Fruit fly (Drosophila melanogaster) whole organism, embryonic: ENCODE results near the gene CG4577.

Source experiments
- BtbVII ChIP-seq: fragments of 200-800 bp; sonication (Bioruptor generic); optimal IDR thresholded peaks from 3 replicates; lab custom pipeline; 2017; ENCODE audit warnings: missing biosample characterization, mild to moderate bottlenecking, missing genetic modification characterization
- CG10959 ChIP-seq: fragments of 200-800 bp; sonication (Bioruptor generic); IDR thresholded peaks from 2 replicates; pipeline ENCODE4 v1.3.6; 2022; ENCODE audit warnings: missing biosample characterization, missing genetic modification characterization
- CG11093 ChIP-seq: fragments of 200-800 bp; sonication (Bioruptor generic); IDR thresholded peaks from 3 replicates; pipeline ENCODE4 v1.3.6; 2022; ENCODE audit warnings: missing biosample characterization, missing genetic modification characterization
- CG11560 ChIP-seq: fragments of 200-800 bp; sonication (Bioruptor generic); IDR thresholded peaks from 3 replicates; pipeline ENCODE4 v1.3.6; 2022; ENCODE audit warnings: missing biosample characterization, missing genetic modification characterization
- CG11695 ChIP-seq: fragments of 200-800 bp; sonication (Bioruptor generic); IDR thresholded peaks from 3 replicates; pipeline ENCODE4 v1.3.6; 2022; ENCODE audit warnings: missing biosample characterization, missing genetic modification characterization
- CG12071 ChIP-seq: fragments of 200-800 bp; sonication (Bioruptor generic); optimal IDR thresholded peaks from 3 replicates; lab custom pipeline; 2018; ENCODE audit warnings: missing biosample characterization, mild to moderate bottlenecking, missing genetic modification characterization
- CG12155 ChIP-seq: fragments of 200-800 bp; sonication (Bioruptor generic); optimal IDR thresholded peaks from 3 replicates; lab custom pipeline; 2016; ENCODE audit warnings: missing biosample characterization, missing genetic modification characterization
- CG15269 ChIP-seq: fragments of 200-800 bp; sonication (Bioruptor generic); optimal IDR thresholded peaks from 2 replicates; lab custom pipeline; 2018; ENCODE audit warnings: missing biosample characterization, mild to moderate bottlenecking, missing genetic modification characterization, moderate library complexity
- CG15479 ChIP-seq: fragments of 200-800 bp; sonication (Bioruptor generic); optimal IDR thresholded peaks from 3 replicates; lab custom pipeline; 2019; ENCODE audit warnings: missing biosample characterization, mild to moderate bottlenecking, missing genetic modification characterization, moderate library complexity
- CG18619 ChIP-seq: fragments of 200-800 bp; sonication (Bioruptor generic); optimal IDR thresholded peaks from 3 replicates; lab custom pipeline; 2017; ENCODE audit warnings: missing biosample characterization, mild to moderate bottlenecking, missing genetic modification characterization
- CG18764 ChIP-seq: fragments of 200-800 bp; sonication (Bioruptor generic); optimal IDR thresholded peaks from 3 replicates; lab custom pipeline; 2016; ENCODE audit warnings: missing biosample characterization, missing genetic modification characterization
- CG3407 ChIP-seq: fragments of 200-800 bp; sonication (Bioruptor generic); optimal IDR thresholded peaks from 2 replicates; lab custom pipeline; 2018; ENCODE audit warnings: missing biosample characterization, mild to moderate bottlenecking, missing genetic modification characterization
- CG34376 ChIP-seq: fragments of 200-800 bp; sonication (Bioruptor generic); optimal IDR thresholded peaks from 2 replicates; lab custom pipeline; 2018; ENCODE audit warnings: missing biosample characterization, mild to moderate bottlenecking, missing genetic modification characterization
- CG3995 ChIP-seq: fragments of 200-800 bp; sonication (Bioruptor generic); optimal IDR thresholded peaks from 3 replicates; lab custom pipeline; 2016; ENCODE audit warnings: missing biosample characterization, missing genetic modification characterization
- CG43689 ChIP-seq: fragments of 200-800 bp; sonication (Bioruptor generic); IDR thresholded peaks from 2 replicates; pipeline ENCODE4 v1.3.6; 2022; ENCODE audit warnings: missing biosample characterization, missing genetic modification characterization
- CG4730 ChIP-seq: fragments of 200-800 bp; sonication (Bioruptor generic); IDR thresholded peaks from 2 replicates; pipeline ENCODE4 v1.3.6; 2022; ENCODE audit warnings: missing biosample characterization, missing genetic modification characterization
- CG8089 ChIP-seq: fragments of 200-800 bp; sonication (Bioruptor generic); optimal IDR thresholded peaks from 3 replicates; lab custom pipeline; 2016; ENCODE audit warnings: missing biosample characterization, missing genetic modification characterization
- CG8765 ChIP-seq: fragments of 200-800 bp; sonication (Bioruptor generic); IDR thresholded peaks from 2 replicates; pipeline ENCODE4 v1.3.6; 2022; ENCODE audit warnings: missing biosample characterization, missing genetic modification characterization
- CG9876 ChIP-seq: fragments of 200-800 bp; sonication (Bioruptor generic); optimal IDR thresholded peaks from 2 replicates; lab custom pipeline; 2016; ENCODE audit warnings: missing biosample characterization, missing genetic modification characterization
- CoRest ChIP-seq: fragments of 200-800 bp; sonication (Bioruptor generic); optimal IDR thresholded peaks from 3 replicates; lab custom pipeline; 2018; ENCODE audit warnings: missing biosample characterization, mild to moderate bottlenecking, missing genetic modification characterization, moderate library complexity
- H2.0 ChIP-seq: fragments of 200-800 bp; sonication (Bioruptor generic); IDR thresholded peaks from 2 replicates; pipeline ENCODE4 v1.3.6; 2022; ENCODE audit warnings: missing biosample characterization, missing genetic modification characterization
- Hr51 ChIP-seq, 2 experiments: fragments of 200-800 bp; sonication (Bioruptor generic); optimal IDR thresholded peaks; 2 replicates in 1 of 2; 3 replicates in 1 of 2; lab custom pipeline; 2016 to 2018; ENCODE audit warnings: missing biosample characterization in 2 of 2, missing genetic modification characterization in 2 of 2, mild to moderate bottlenecking in 1 of 2, moderate library complexity in 1 of 2
- Hr78 ChIP-seq, 2 experiments: fragments of 200-800 bp in 1 of 2; fragments of >200 bp in 1 of 2; sonication (Bioruptor generic) in 1 of 2; optimal IDR thresholded peaks; 2 replicates each; lab custom pipeline; 2017 to 2019; ENCODE audit warnings: missing biosample characterization in 2 of 2, missing genetic modification characterization in 2 of 2, mild to moderate bottlenecking in 1 of 2, moderate library complexity in 1 of 2
- MESR4 ChIP-seq: fragments of 200-800 bp; sonication (Bioruptor generic); optimal IDR thresholded peaks from 2 replicates; lab custom pipeline; 2018; ENCODE audit warnings: missing biosample characterization, mild to moderate bottlenecking, missing genetic modification characterization, moderate library complexity
- Mad ChIP-seq: fragments of 200-800 bp; sonication (Bioruptor generic); optimal IDR thresholded peaks from 2 replicates; lab custom pipeline; 2016; ENCODE audit warnings: missing biosample characterization, missing genetic modification characterization
- PHDP ChIP-seq: fragments of 200-800 bp; sonication (Bioruptor generic); optimal IDR thresholded peaks from 3 replicates; lab custom pipeline; 2018; ENCODE audit warnings: missing biosample characterization, mild to moderate bottlenecking, missing genetic modification characterization, moderate library complexity
- Pdp1 ChIP-seq, 2 experiments: fragments of 200-800 bp; sonication (Bioruptor generic); optimal IDR thresholded peaks; 3 replicates each; lab custom pipeline; 2016; ENCODE audit warnings: missing biosample characterization in 2 of 2, missing genetic modification characterization in 2 of 2, mild to moderate bottlenecking in 1 of 2, moderate library complexity in 1 of 2
- YL-1 ChIP-seq: fragments of 200-800 bp; sonication (Bioruptor generic); optimal IDR thresholded peaks from 3 replicates; lab custom pipeline; 2017; ENCODE audit warnings: missing biosample characterization, mild to moderate bottlenecking, missing genetic modification characterization
- ab ChIP-seq: fragments of 200-800 bp; sonication (Bioruptor generic); optimal IDR thresholded peaks from 2 replicates; lab custom pipeline; 2016; ENCODE audit warnings: missing biosample characterization, missing genetic modification characterization
- amos ChIP-seq: fragments of 200-800 bp; sonication (Bioruptor generic); IDR thresholded peaks from 2 replicates; pipeline ENCODE4 v1.3.6; 2022; ENCODE audit warnings: missing biosample characterization, missing genetic modification characterization; ENCODE audit not compliant: partially characterized antibody
- ash1 ChIP-seq: fragments of 200-800 bp; sonication (Bioruptor generic); optimal IDR thresholded peaks from 2 replicates; lab custom pipeline; 2018; ENCODE audit warnings: missing biosample characterization, mild to moderate bottlenecking, missing genetic modification characterization
- bab2 ChIP-seq: fragments of 200-800 bp; sonication (Bioruptor generic); optimal IDR thresholded peaks from 2 replicates; lab custom pipeline; 2016; ENCODE audit warnings: missing biosample characterization, missing genetic modification characterization
- bcd ChIP-seq: fragments of 200-800 bp; sonication (Bioruptor generic); optimal IDR thresholded peaks from 2 replicates; lab custom pipeline; 2017; ENCODE audit warnings: missing biosample characterization, mild to moderate bottlenecking, missing genetic modification characterization
- cas ChIP-seq: fragments of 200-800 bp; sonication (Bioruptor generic); IDR thresholded peaks from 2 replicates; pipeline ENCODE4 v1.3.6; 2022; ENCODE audit warnings: missing biosample characterization, missing genetic modification characterization
- cato ChIP-seq: fragments of 200-800 bp; sonication (Bioruptor generic); optimal IDR thresholded peaks from 2 replicates; lab custom pipeline; 2016; ENCODE audit warnings: missing biosample characterization, missing genetic modification characterization, borderline replicate concordance
- crp ChIP-seq, 2 experiments: fragments of 200-800 bp; sonication (Bioruptor generic); optimal IDR thresholded peaks; 2 replicates in 1 of 2; 3 replicates in 1 of 2; lab custom pipeline; 2017; ENCODE audit warnings: missing biosample characterization in 2 of 2, missing genetic modification characterization in 2 of 2, mild to moderate bottlenecking in 1 of 2, moderate library complexity in 1 of 2
- dan ChIP-seq: fragments of 200-800 bp; sonication (Bioruptor generic); IDR thresholded peaks from 2 replicates; pipeline ENCODE4 v1.3.6; 2022; ENCODE audit warnings: missing biosample characterization, missing genetic modification characterization
- dm ChIP-seq: fragments of 200-800 bp; sonication (Bioruptor generic); optimal IDR thresholded peaks from 3 replicates; lab custom pipeline; 2016; ENCODE audit warnings: missing biosample characterization, missing genetic modification characterization
- her ChIP-seq: fragments of 200-800 bp; sonication (Bioruptor generic); optimal IDR thresholded peaks from 2 replicates; lab custom pipeline; 2016; ENCODE audit warnings: missing biosample characterization, missing genetic modification characterization
- jigr1 ChIP-seq: fragments of 200-800 bp; sonication (Bioruptor generic); IDR thresholded peaks from 3 replicates; pipeline ENCODE4 v1.3.6; 2022; ENCODE audit warnings: missing biosample characterization, missing genetic modification characterization
- mam ChIP-seq: fragments of 200-800 bp; sonication (Bioruptor generic); optimal IDR thresholded peaks from 3 replicates; lab custom pipeline; 2016; ENCODE audit warnings: missing biosample characterization, missing genetic modification characterization
- nmo ChIP-seq: fragments of 200-800 bp; sonication (Bioruptor generic); optimal IDR thresholded peaks from 2 replicates; lab custom pipeline; 2018; ENCODE audit warnings: missing biosample characterization, mild to moderate bottlenecking, missing genetic modification characterization, moderate library complexity
- psq ChIP-seq: fragments of 200-800 bp; sonication (Bioruptor generic); optimal IDR thresholded peaks from 2 replicates; lab custom pipeline; 2017; ENCODE audit warnings: missing biosample characterization, missing genetic modification characterization
- slou ChIP-seq: fragments of 200-800 bp; sonication (Bioruptor generic); optimal IDR thresholded peaks from 3 replicates; lab custom pipeline; 2016; ENCODE audit warnings: missing biosample characterization, missing genetic modification characterization
- z ChIP-seq: fragments of 200-800 bp; sonication (Bioruptor generic); IDR thresholded peaks from 3 replicates; pipeline ENCODE4 v1.3.6; 2022; ENCODE audit warnings: missing biosample characterization, missing genetic modification characterization
- zen ChIP-seq: fragments of 200-800 bp; sonication (Bioruptor generic); optimal IDR thresholded peaks from 3 replicates; lab custom pipeline; 2018; ENCODE audit warnings: missing biosample characterization, mild to moderate bottlenecking, missing genetic modification characterization, moderate library complexity
- zen2 ChIP-seq: fragments of 200-800 bp; sonication (Bioruptor generic); IDR thresholded peaks from 3 replicates; pipeline ENCODE4 v1.3.6; 2022; ENCODE audit warnings: missing biosample characterization, missing genetic modification characterization; ENCODE audit not compliant: partially characterized antibody
- zfh2 ChIP-seq: fragments of 200-800 bp; sonication (Bioruptor generic); optimal IDR thresholded peaks from 2 replicates; lab custom pipeline; 2016; ENCODE audit warnings: missing biosample characterization, missing genetic modification characterization

Gene CG4577

dm6 chr2L:1144371-1145360 lies 10.2 kb downstream of the CG4577 start (continued):
- TF ChIP-seq CoRest (tag; lab: Kevin White, UChicago) (peak; percentile 60), CG3407 (no peak), CG3995 (no peak), dan (GFP tag; lab: Robert Waterston, UW) (no peak), CG34376 (GFP tag; lab: Kevin White, UChicago) (no peak), CG15479 (GFP tag; lab: Kevin White, UChicago) (no peak), CG12155 (peak; percentile 39), dm (GFP tag; lab: Kevin White, UChicago) (no peak), Hr51 (GFP tag; optimal IDR thresholded peaks at IDR 0.05; lab: Kevin White, UChicago) (peak in 1 of 2 experiments; percentile 61), CG8765 (GFP tag; lab: Robert Waterston, UW) (no peak), CG11093 (GFP tag; lab: Robert Waterston, UW) (no peak), CG12071 (GFP tag; lab: Kevin White, UChicago) (peak; percentile 65), zen (peak; percentile 5), cas (GFP tag; lab: Robert Waterston, UW) (peak; percentile 31; the same call in 1 of the 2 replicates), CG11695 (GFP tag; lab: Robert Waterston, UW) (peak; percentile 30; the same call in 1 of the 3 replicates), zfh2 (GFP tag; lab: Kevin White, UChicago) (peak; percentile 32), H2.0 (GFP tag; lab: Robert Waterston, UW) (no peak), ash1 (GFP tag; lab: Kevin White, UChicago) (no peak), slou (GFP tag; lab: Kevin White, UChicago) (no peak), bcd (peak; percentile 53), CG43689 (GFP tag; lab: Robert Waterston, UW) (no peak), BtbVII (GFP tag; lab: Kevin White, UChicago) (peak; percentile 42), her (GFP tag; lab: Kevin White, UChicago) (no peak), mam (GFP tag; lab: Kevin White, UChicago) (peak; percentile 52), CG4730 (0 out of 2 replicates have a peak, but pooled peaks have one; percentile 10), PHDP (tag; lab: Kevin White, UChicago) (peak; percentile 63), MESR4 (GFP tag; lab: Kevin White, UChicago) (no peak), bab2 (GFP tag; lab: Kevin White, UChicago) (peak; percentile 36), zen2 (no peak), psq (no peak), CG10959 (no peak), CG9876 (GFP tag; lab: Kevin White, UChicago) (no peak), Mad (GFP tag; lab: Kevin White, UChicago) (no peak), amos (GFP tag; lab: Robert Waterston, UW) (no peak), CG8089 (GFP tag; lab: Kevin White, UChicago) (no peak), CG18764 (no peak), cato (GFP tag; lab: Kevin White, UChicago) (no peak), CG18619 (GFP tag; lab: Kevin White, UChicago) (peak; percentile 31), jigr1 (GFP tag; lab: Robert Waterston, UW) (no peak), YL-1 (GFP tag; lab: Kevin White, UChicago) (no peak), Pdp1 (GFP tag; optimal IDR thresholded peaks at IDR 0.05; lab: Kevin White, UChicago) (peak in 1 of 2 experiments; percentile 82), Hr78 (GFP tag; optimal IDR thresholded peaks at IDR 0.05; lab: Kevin White, UChicago) (no peak), crp (GFP tag; optimal IDR thresholded peaks at IDR 0.05; lab: Kevin White, UChicago) (no peak), z (no peak), CG15269 (peak; percentile 54), CG11560 (tag; lab: Robert Waterston, UW) (no peak), nmo (GFP tag; lab: Kevin White, UChicago) (peak; percentile 78), ab (GFP tag; lab: Kevin White, UChicago) (no peak)
